Worm (Caenorhabditis elegans) whole organism, midembryonic: Measurements from ENCODE around the gene F10G7.9.

Source experiments
- flt-1 ChIP-seq: fragments of 200-800 bp; sonication (Bioruptor generic); IDR thresholded peaks from 2 replicates; pipeline ENCODE4 v1.3.6; 2022; ENCODE audit warnings: missing genetic modification characterization, missing compliant biosample characterization
- klf-2 ChIP-seq: fragments of 200-800 bp; sonication (Bioruptor generic); conservative IDR thresholded peaks from 2 replicates; pipeline ENCODE4 v1.3.6; 2022; ENCODE audit warnings: missing genetic modification reagents, missing genetic modification characterization, missing compliant biosample characterization
- med-1 ChIP-seq: sonication (generic microtip); optimal IDR thresholded peaks from 2 replicates; lab custom pipeline; 2017; ENCODE audit warnings: missing genetic modification characterization, mild to moderate bottlenecking, missing compliant biosample characterization, antibody characterized with exemption, missing genetic modification reagents; ENCODE audit not compliant: insufficient read depth
- ref-1 ChIP-seq: fragments of 200-800 bp; sonication (Bioruptor generic); conservative IDR thresholded peaks from 2 replicates; pipeline ENCODE4 v1.3.6; 2022; ENCODE audit warnings: missing genetic modification reagents, missing genetic modification characterization, missing compliant biosample characterization
- tab-1 ChIP-seq: fragments of 200-800 bp; sonication (Bioruptor generic); IDR thresholded peaks from 2 replicates; pipeline ENCODE4 v1.3.6; 2022; ENCODE audit warnings: missing genetic modification characterization, missing compliant biosample characterization
- ztf-23 ChIP-seq: fragments of 200-800 bp; sonication (Bioruptor generic); IDR thresholded peaks from 2 replicates; pipeline ENCODE4 v1.3.6; 2022; ENCODE audit warnings: missing genetic modification reagents, missing genetic modification characterization, missing compliant biosample characterization
- ztf-29 ChIP-seq: fragments of 200-800 bp; sonication (Bioruptor generic); IDR thresholded peaks from 2 replicates; pipeline ENCODE4 v1.3.6; 2022; ENCODE audit warnings: missing genetic modification reagents, missing genetic modification characterization, missing compliant biosample characterization

DNA sequence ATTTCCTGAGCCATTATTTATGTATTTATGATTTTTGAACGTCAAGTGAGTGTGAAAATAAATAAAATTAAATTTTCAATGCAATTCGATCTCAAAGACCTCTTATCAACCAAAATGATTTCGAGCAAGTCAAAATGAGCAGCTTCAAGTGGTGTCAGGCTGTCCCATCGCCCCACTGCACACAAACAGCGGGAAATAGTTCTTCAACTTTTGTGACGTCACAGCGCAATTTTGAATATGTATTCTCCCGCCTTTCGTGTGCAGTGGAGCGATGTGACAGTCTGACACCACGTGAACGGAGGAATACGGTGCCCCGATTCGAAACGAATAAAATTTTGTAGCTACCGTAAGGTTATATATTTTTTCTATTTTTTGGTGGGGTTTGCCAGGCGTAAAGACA lies 32.6 kb downstream of the F10G7.9 start:
- TF ChIP-seq ztf-29 (GFP tag; lab: Robert Waterston, UW) = no peak
- TF ChIP-seq klf-2 = no peak
- TF ChIP-seq flt-1 (GFP tag; lab: Robert Waterston, UW) = no peak
- no peak for TF ChIP-seq ztf-23
- TF ChIP-seq tab-1 = no peak
- TF ChIP-seq med-1 = no peak
- TF ChIP-seq ref-1 (GFP tag; lab: Robert Waterston, UW) = no peak
